Fruit fly (Drosophila melanogaster) whole organism, wandering third instar larva: ENCODE data around the gene CG11693.

ENCODE experiments used
- CG9705 ChIP-seq: fragments of 200-800 bp; sonication (Bioruptor generic); optimal IDR thresholded peaks from 2 replicates; lab custom pipeline; 2018; ENCODE audit warnings: missing biosample characterization, mild to moderate bottlenecking, missing genetic modification characterization
- CrebA ChIP-seq: fragments of 200-800 bp; sonication (Bioruptor generic); optimal IDR thresholded peaks from 2 replicates; lab custom pipeline; 2016; ENCODE audit warnings: missing biosample characterization, mild to moderate bottlenecking, missing genetic modification characterization, borderline replicate concordance
- Hr83 ChIP-seq: fragments of 200-300 bp; sonication (Bioruptor generic); optimal IDR thresholded peaks from 2 replicates; lab custom pipeline; 2016; ENCODE audit warnings: missing biosample characterization, mild to moderate bottlenecking, missing genetic modification characterization, moderate library complexity; ENCODE audit not compliant: poor library complexity, severe bottlenecking
- Jra ChIP-seq: sonication (Bioruptor generic); optimal IDR thresholded peaks from 2 replicates; lab custom pipeline; 2016; ENCODE audit warnings: missing biosample characterization, missing genetic modification characterization
- dsf ChIP-seq: sonication (Bioruptor generic); optimal IDR thresholded peaks from 2 replicates; lab custom pipeline; 2016; ENCODE audit warnings: missing biosample characterization, missing genetic modification characterization, borderline replicate concordance
- pan ChIP-seq: fragments of >200 bp; optimal IDR thresholded peaks from 2 replicates; lab custom pipeline; 2017
- usp ChIP-seq: fragments of >200 bp; optimal IDR thresholded peaks from 2 replicates; lab custom pipeline; 2017; ENCODE audit warnings: missing biosample characterization, missing genetic modification characterization

DNA sequence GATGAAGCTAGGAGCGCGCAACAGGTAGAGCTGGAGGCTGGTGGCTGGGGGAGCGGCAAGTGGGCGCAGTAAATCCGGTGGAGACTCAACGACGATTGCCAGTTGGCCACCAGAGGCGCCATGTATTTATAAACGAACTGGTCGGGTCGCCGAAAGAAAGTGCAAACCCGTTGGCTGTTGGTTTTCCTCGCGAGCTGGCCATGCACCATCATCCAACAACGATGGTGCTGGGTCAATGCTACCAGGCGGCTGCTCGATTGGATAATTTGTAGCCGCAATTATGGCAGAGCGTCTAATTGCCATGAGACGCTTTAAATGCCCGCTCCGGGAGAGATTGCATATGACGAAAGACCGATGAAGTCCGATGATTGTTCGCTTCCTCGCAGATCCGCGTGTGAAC, at the start of gene CG11693:
- TF ChIP-seq pan (lab: Kevin White, UChicago), result no peak
- TF ChIP-seq dsf (GFP tag; lab: Kevin White, UChicago), result no peak
- no peak for TF ChIP-seq CrebA (GFP tag; lab: Kevin White, UChicago)
- TF ChIP-seq Hr83 (GFP tag; lab: Kevin White, UChicago), result no peak
- TF ChIP-seq usp (GFP tag; lab: Kevin White, UChicago), result no peak
- no peak for TF ChIP-seq Jra (GFP tag; lab: Kevin White, UChicago)
- TF ChIP-seq CG9705 (GFP tag; lab: Kevin White, UChicago), result no peak
